Worm (Caenorhabditis elegans): ENCODE results near the gene htz-1.

The htz-1 gene

ce11 chrIV:4398420-4398819, 47.6 kb upstream of the htz-1 start:
- TF ChIP-seq fkh-10 (GFP tag; optimal IDR thresholded peaks at IDR 0.05) (no peak), dmd-8 (GFP tag; IDR thresholded peaks at IDR 0.05) (no peak), tra-1 (GFP tag; IDR thresholded peaks at IDR 0.05) (no peak), zfp-3 (GFP tag; conservative IDR thresholded peaks at IDR 0.05) (no peak), vab-7 (GFP tag; IDR thresholded peaks at IDR 0.05) (no peak), ctbp-1 (GFP tag; IDR thresholded peaks at IDR 0.05) (no peak), skn-1 (tag; optimal IDR thresholded peaks at IDR 0.05) (no peak), T26A8.4 (GFP tag; IDR thresholded peaks at IDR 0.05) (no peak), F44E2.7 (GFP tag; IDR thresholded peaks at IDR 0.05) (no peak), R02D3.7 (tag; optimal IDR thresholded peaks at IDR 0.05) (no peak), daf-19 (GFP tag; conservative IDR thresholded peaks at IDR 0.05) (no peak), ama-1 (optimal IDR thresholded peaks at IDR 0.05) (no peak), nhr-6 (tag; optimal IDR thresholded peaks at IDR 0.05) (no peak), lin-38 (GFP tag; IDR thresholded peaks at IDR 0.05) (peak; percentile 22; the same call in 1 of the 2 replicates), ceh-20 (GFP tag; IDR thresholded peaks at IDR 0.05) (no peak), spr-3 (GFP tag; optimal IDR thresholded peaks at IDR 0.05) (no peak), lin-39 (tag; optimal IDR thresholded peaks at IDR 0.05) (no peak), T20F7.1 (GFP tag; optimal IDR thresholded peaks at IDR 0.05) (no peak), egl-43 (GFP tag; IDR thresholded peaks at IDR 0.05) (peak; percentile 37; the same call in 1 of the 2 replicates), hmg-1.1 (GFP tag; IDR thresholded peaks at IDR 0.05) (peak; percentile 46), F49E8.2 (tag; optimal IDR thresholded peaks at IDR 0.05; ENCODE audit: borderline replicate concordance) (no peak), aha-1 (tag) (peak; percentile 47), ztf-11 (tag; optimal IDR thresholded peaks at IDR 0.05) (no peak), zip-2 (tag; optimal IDR thresholded peaks at IDR 0.05) (no peak), nhr-42 (GFP tag; IDR thresholded peaks at IDR 0.05) (no peak), madf-9 (GFP tag; conservative IDR thresholded peaks at IDR 0.05) (no peak), F37D6.2 (tag; optimal IDR thresholded peaks at IDR 0.05) (no peak), mep-1 (tag; optimal IDR thresholded peaks at IDR 0.05) (peak; percentile 39), zag-1 (tag; optimal IDR thresholded peaks at IDR 0.05) (no peak), dmd-6 (GFP tag; IDR thresholded peaks at IDR 0.05) (no peak), lin-29 (GFP tag; IDR thresholded peaks at IDR 0.05) (no peak), D1046.2 (GFP tag; IDR thresholded peaks at IDR 0.05) (no peak), nhr-77 (tag; optimal IDR thresholded peaks at IDR 0.05) (no peak), F26F4.8 (GFP tag; conservative IDR thresholded peaks at IDR 0.05) (no peak), snpc-1.2 (GFP tag; IDR thresholded peaks at IDR 0.05) (no peak), php-3 (GFP tag; IDR thresholded peaks at IDR 0.05) (no peak), egl-27 (tag; optimal IDR thresholded peaks at IDR 0.05) (no peak), nhr-25 (tag; optimal IDR thresholded peaks at IDR 0.05; ENCODE audit: borderline replicate concordance, insufficient read depth) (no peak), ztf-7 (tag; optimal IDR thresholded peaks at IDR 0.05) (no peak), ceh-82 (tag; optimal IDR thresholded peaks at IDR 0.05) (no peak), mxl-2 (GFP tag; conservative IDR thresholded peaks at IDR 0.05) (no peak), cey-2 (tag; optimal IDR thresholded peaks at IDR 0.05; ENCODE audit: borderline replicate concordance, insufficient read depth) (no peak), ZK546.5 (tag; optimal IDR thresholded peaks at IDR 0.05) (no peak), jun-1 (tag; optimal IDR thresholded peaks at IDR 0.05) (no peak), lin-15B (tag; optimal IDR thresholded peaks at IDR 0.05) (no peak), nhr-10 (tag; optimal IDR thresholded peaks at IDR 0.05) (no peak), daf-12 (tag; optimal IDR thresholded peaks at IDR 0.05) (no peak), nhr-76 (tag; optimal IDR thresholded peaks at IDR 0.05) (no peak), daf-8 (GFP tag; IDR thresholded peaks at IDR 0.05) (no peak), nhr-111 (GFP tag; optimal IDR thresholded peaks at IDR 0.05) (no peak), zip-11 (GFP tag; IDR thresholded peaks at IDR 0.05) (no peak), spr-1 (tag; optimal IDR thresholded peaks at IDR 0.05) (no peak), mdl-1 (tag; optimal IDR thresholded peaks at IDR 0.05) (peak in 1 of 2 experiments; percentile 52)

Data from whole organism, L4 larva.